Worm (Caenorhabditis elegans): ENCODE measurements around the gene srz-99.

DNA sequence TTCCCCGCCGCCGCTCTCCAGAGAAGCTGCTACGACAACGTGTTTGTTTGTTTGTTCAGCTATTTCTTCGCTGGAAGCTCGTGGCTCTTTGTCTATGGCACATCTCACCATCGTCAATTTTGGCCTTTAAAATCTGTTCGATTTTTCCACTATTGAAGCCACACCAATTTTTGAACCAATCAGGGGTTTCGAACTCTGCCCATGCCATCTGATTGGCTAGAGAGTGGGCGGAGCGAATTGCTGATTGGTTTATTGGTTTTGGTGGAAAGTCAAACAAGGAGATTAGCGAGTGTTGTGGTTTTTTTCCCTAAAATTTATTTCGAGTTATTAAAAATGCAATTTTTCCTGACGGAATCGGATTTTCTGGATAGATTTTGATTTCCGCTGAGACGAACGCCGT lies 26.1 kb downstream of the srz-99 start:
- TF ChIP-seq tbp1 (GFP tag; optimal IDR thresholded peaks at IDR 0.05) (no peak), tlf-1 (GFP tag; optimal IDR thresholded peaks at IDR 0.05) (no peak), F57C9.4 (tag; optimal IDR thresholded peaks at IDR 0.05) (no peak), unc-130 (GFP tag; optimal IDR thresholded peaks at IDR 0.05) (no peak), lir-1 (GFP tag; conservative IDR thresholded peaks at IDR 0.05) (no peak)

Measured in whole organism, young adult.